Fruit fly (Drosophila melanogaster): Measurements from ENCODE around the gene emc.
A peak's percentile ranks its signal among the peaks of the same experiment; 100 is the strongest.

Gene emc

DNA sequence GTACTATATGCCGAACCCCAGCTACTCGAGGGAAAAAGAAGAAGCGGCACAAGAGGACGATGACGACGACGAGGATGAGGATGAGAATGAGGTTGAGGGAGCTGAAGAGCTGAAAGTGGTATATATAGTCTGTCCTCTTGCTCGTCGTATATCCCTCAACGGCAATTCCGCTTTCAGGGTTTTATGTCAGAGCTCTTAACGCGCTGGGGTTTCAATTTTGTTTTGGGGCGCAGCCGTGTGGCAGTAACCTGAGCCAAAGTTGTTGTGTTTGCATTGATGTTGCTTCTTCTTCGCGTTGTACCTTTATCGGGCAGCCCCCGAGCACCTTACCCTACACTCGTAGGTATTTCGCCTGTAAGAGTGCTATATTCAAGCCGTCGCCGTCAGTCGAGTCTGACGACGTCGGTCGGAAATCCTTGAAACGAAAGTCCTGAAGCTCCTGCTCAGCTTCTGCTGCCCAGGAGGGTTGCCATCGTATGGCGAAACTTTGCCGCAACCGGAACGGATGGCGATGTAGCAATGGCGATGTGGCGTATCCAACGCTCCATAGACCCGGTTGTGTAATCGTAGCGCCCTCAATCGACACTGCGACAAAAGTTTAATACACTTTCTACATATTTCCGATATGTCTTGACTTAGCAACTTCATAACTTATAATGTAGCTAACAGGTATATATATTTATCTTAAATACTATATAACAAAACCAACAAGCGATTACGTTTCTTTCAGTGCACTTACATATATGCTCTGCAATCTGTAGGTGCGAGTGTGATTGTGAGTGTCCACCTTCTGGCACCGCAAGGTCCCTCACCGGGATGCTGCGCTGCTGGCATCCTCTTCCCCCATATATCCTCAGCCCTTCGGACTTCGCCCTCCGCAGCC lies 44.3 kb upstream of the emc start (continued):
- TF ChIP-seq D (optimal IDR thresholded peaks at IDR 0.05) (no peak), D (GFP tag; optimal IDR thresholded peaks at IDR 0.05) (no peak), Nf-YC (tag; optimal IDR thresholded peaks at IDR 0.05) (no peak), CHES-1-like (GFP tag; optimal IDR thresholded peaks at IDR 0.05) (no peak), CG5953 (GFP tag; IDR thresholded peaks at IDR 0.05) (no peak), Meics (GFP tag; optimal IDR thresholded peaks at IDR 0.05) (peak; percentile 26), CG12236 (GFP tag; optimal IDR thresholded peaks at IDR 0.05) (no peak), CG2712 (tag; optimal IDR thresholded peaks at IDR 0.05) (peak; percentile 10), sisA (GFP tag; IDR thresholded peaks at IDR 0.05) (peak; percentile 45), CG7839 (tag; optimal IDR thresholded peaks at IDR 0.05) (peak; percentile 34), Scr (GFP tag; IDR thresholded peaks at IDR 0.05; ENCODE audit: partially characterized antibody) (no peak), pan (optimal IDR thresholded peaks at IDR 0.05) (no peak), pan (GFP tag; optimal IDR thresholded peaks at IDR 0.05 in 1 of 2, IDR thresholded peaks at IDR 0.05 in 1 of 2) (peak in 1 of 2 experiments; percentile 62), CG14710 (tag; optimal IDR thresholded peaks at IDR 0.05) (peak; percentile 15), amos (GFP tag; IDR thresholded peaks at IDR 0.05; ENCODE audit: partially characterized antibody) (no peak), cwo (GFP tag; optimal IDR thresholded peaks at IDR 0.05) (peak; percentile 34), CG6854 (GFP tag; optimal IDR thresholded peaks at IDR 0.05) (no peak), row (GFP tag; IDR thresholded peaks at IDR 0.05) (peak; percentile 51; the same call in 2 of the 3 replicates), ara (GFP tag; IDR thresholded peaks at IDR 0.05) (peak; percentile 56; the same call in 1 of the 2 replicates), MBD-R2 (GFP tag; IDR thresholded peaks at IDR 0.05) (no peak), dpn (GFP tag; optimal IDR thresholded peaks at IDR 0.05) (peak in 1 of 2 experiments; percentile 28), CG18764 (GFP tag; optimal IDR thresholded peaks at IDR 0.05) (no peak), HLH54F (GFP tag; optimal IDR thresholded peaks at IDR 0.05) (no peak), CG12104 (GFP tag; optimal IDR thresholded peaks at IDR 0.05) (no peak), CG1529 (GFP tag; optimal IDR thresholded peaks at IDR 0.05) (no peak), CG4404 (GFP tag; IDR thresholded peaks at IDR 0.05) (no peak), CG32532 (GFP tag; IDR thresholded peaks at IDR 0.05) (peak; percentile 57; the same call in 1 of the 2 replicates), gfzf (GFP tag; optimal IDR thresholded peaks at IDR 0.05) (no peak), ranshi (GFP tag; IDR thresholded peaks at IDR 0.05) (peak; percentile 49; the same call in 1 of the 2 replicates), ase (GFP tag; IDR thresholded peaks at IDR 0.05) (peak; percentile 61; the same call in 1 of the 3 replicates), CG12155 (GFP tag; optimal IDR thresholded peaks at IDR 0.05) (no peak), CG17328 (GFP tag; IDR thresholded peaks at IDR 0.05) (peak; percentile 58; the same call in 1 of the 2 replicates), CG11247 (GFP tag; IDR thresholded peaks at IDR 0.05) (peak; percentile 25; the same call in 1 of the 2 replicates), CG18599 (GFP tag; optimal IDR thresholded peaks at IDR 0.05) (peak; percentile 63), az2 (GFP tag; optimal IDR thresholded peaks at IDR 0.05) (peak; percentile 31), gem (tag; optimal IDR thresholded peaks at IDR 0.05) (peak; percentile 53), dysf (GFP tag; IDR thresholded peaks at IDR 0.05) (peak; percentile 56), gro (GFP tag; optimal IDR thresholded peaks at IDR 0.05) (no peak), CG17829 (tag; optimal IDR thresholded peaks at IDR 0.05) (peak; percentile 20), Nf-YA (GFP tag; IDR thresholded peaks at IDR 0.05) (0 out of 2 replicates have a peak, but pooled peaks have one; percentile 25), Fer3 (tag; optimal IDR thresholded peaks at IDR 0.05) (peak; percentile 12), Pdp1 (GFP tag; optimal IDR thresholded peaks at IDR 0.05) (peak in 1 of 2 experiments; percentile 46), tin (GFP tag; optimal IDR thresholded peaks at IDR 0.05) (peak; percentile 15), croc (GFP tag; conservative IDR thresholded peaks at IDR 0.05) (no peak), CG2202 (tag; optimal IDR thresholded peaks at IDR 0.05) (no peak), Rfx (GFP tag; IDR thresholded peaks at IDR 0.05) (peak; percentile 59; the same call in 1 of the 2 replicates), CG2120 (GFP tag; optimal IDR thresholded peaks at IDR 0.05) (peak; percentile 28)
